Worm (Caenorhabditis elegans) whole organism, L3 larva: ENCODE data around the gene nhr-285.

Experiments
- R02D3.7 ChIP-seq: fragments of 150-350 bp; optimal IDR thresholded peaks from 2 replicates; lab custom pipeline; 2014; ENCODE audit warnings: missing biosample characterization, missing genetic modification characterization
- ZK546.5 ChIP-seq: sonication (generic microtip); optimal IDR thresholded peaks from 2 replicates; lab custom pipeline; 2017; ENCODE audit warnings: missing biosample characterization, missing genetic modification characterization
- aly-2 ChIP-seq: fragments of 150-350 bp; optimal IDR thresholded peaks from 2 replicates; lab custom pipeline; 2014; ENCODE audit warnings: missing biosample characterization, missing genetic modification characterization
- ama-1 ChIP-seq: fragments of 150-350 bp; optimal IDR thresholded peaks from 2 replicates; lab custom pipeline; 2018
- egl-27 ChIP-seq: sonication (generic microtip); optimal IDR thresholded peaks from 4 replicates; lab custom pipeline; 2017; ENCODE audit warnings: missing biosample characterization, missing genetic modification reagents, missing genetic modification characterization
- egl-5 ChIP-seq: fragments of 150-350 bp; optimal IDR thresholded peaks from 2 replicates; lab custom pipeline; 2017; ENCODE audit warnings: missing biosample characterization, missing genetic modification reagents, missing genetic modification characterization, inconsistent platforms
- elt-2 ChIP-seq: sonication (generic microtip); optimal IDR thresholded peaks from 2 replicates; lab custom pipeline; 2016; ENCODE audit warnings: missing genetic modification reagents, mild to moderate bottlenecking, missing genetic modification characterization, missing compliant biosample characterization
- elt-3 ChIP-seq, 3 experiments: fragments of 150-350 bp in 1 of 3; sonication (generic microtip) in 2 of 3; optimal IDR thresholded peaks; 2 replicates in 2 of 3; 4 replicates in 1 of 3; lab custom pipeline; 2014 to 2017; ENCODE audit warnings: missing biosample characterization in 3 of 3, missing genetic modification characterization in 3 of 3
- eor-1 ChIP-seq, 2 experiments: fragments of 150-350 bp; optimal IDR thresholded peaks; 2 replicates each; lab custom pipeline; 2014 to 2018; ENCODE audit warnings: missing biosample characterization in 2 of 2, missing genetic modification characterization in 2 of 2
- fkh-10 ChIP-seq: sonication (generic microtip); optimal IDR thresholded peaks from 2 replicates; lab custom pipeline; 2017; ENCODE audit warnings: missing biosample characterization, missing genetic modification reagents, missing genetic modification characterization
- fkh-2 ChIP-seq: fragments of 150-350 bp; optimal IDR thresholded peaks from 2 replicates; lab custom pipeline; 2014; ENCODE audit warnings: missing biosample characterization, missing genetic modification reagents, missing genetic modification characterization
- jun-1 ChIP-seq: fragments of 150-350 bp; optimal IDR thresholded peaks from 2 replicates; lab custom pipeline; 2014; ENCODE audit warnings: missing biosample characterization, missing genetic modification reagents, missing genetic modification characterization
- lin-15B ChIP-seq: fragments of 150-350 bp; optimal IDR thresholded peaks from 2 replicates; lab custom pipeline; 2014; ENCODE audit warnings: missing biosample characterization, missing genetic modification characterization
- lin-39 ChIP-seq: fragments of 150-350 bp; optimal IDR thresholded peaks from 2 replicates; lab custom pipeline; 2018; ENCODE audit warnings: missing biosample characterization, missing genetic modification reagents, missing genetic modification characterization
- mml-1 ChIP-seq: fragments of 150-350 bp; sonication (generic microtip); optimal IDR thresholded peaks from 3 replicates; lab custom pipeline; 2014; ENCODE audit warnings: missing biosample characterization, missing genetic modification characterization
- nhr-11 ChIP-seq: fragments of 150-350 bp; optimal IDR thresholded peaks from 2 replicates; lab custom pipeline; 2014; ENCODE audit warnings: missing biosample characterization, missing genetic modification characterization
- nhr-237 ChIP-seq: fragments of 150-350 bp; optimal IDR thresholded peaks from 2 replicates; lab custom pipeline; 2014; ENCODE audit warnings: missing biosample characterization, missing genetic modification characterization
- nhr-28 ChIP-seq: fragments of 150-350 bp; optimal IDR thresholded peaks from 2 replicates; lab custom pipeline; 2014; ENCODE audit warnings: missing biosample characterization, missing genetic modification characterization
- nhr-43 ChIP-seq: sonication (generic microtip); optimal IDR thresholded peaks from 2 replicates; lab custom pipeline; 2016; ENCODE audit warnings: mild to moderate bottlenecking, missing genetic modification characterization, missing compliant biosample characterization; ENCODE audit not compliant: poor library complexity, severe bottlenecking
- nhr-76 ChIP-seq: fragments of 150-350 bp; sonication (generic microtip); optimal IDR thresholded peaks from 5 replicates; lab custom pipeline; 2014; ENCODE audit warnings: missing biosample characterization, missing genetic modification characterization
- pha-4 ChIP-seq: fragments of 150-350 bp; optimal IDR thresholded peaks from 2 replicates; lab custom pipeline; 2014; ENCODE audit warnings: missing biosample characterization, missing genetic modification reagents, missing genetic modification characterization
- pqm-1 ChIP-seq: fragments of 150-350 bp; optimal IDR thresholded peaks from 2 replicates; lab custom pipeline; 2017; ENCODE audit warnings: missing biosample characterization, missing genetic modification characterization, inconsistent platforms
- skn-1 ChIP-seq: fragments of 150-350 bp; optimal IDR thresholded peaks from 2 replicates; lab custom pipeline; 2014; ENCODE audit warnings: missing biosample characterization, missing genetic modification characterization
- snpc-4 ChIP-seq: fragments of 150-350 bp; optimal IDR thresholded peaks from 2 replicates; lab custom pipeline; 2014; ENCODE audit warnings: missing biosample characterization, missing genetic modification characterization
- tbx-2 ChIP-seq: sonication (generic microtip); optimal IDR thresholded peaks from 2 replicates; lab custom pipeline; 2016; ENCODE audit warnings: mild to moderate bottlenecking, missing genetic modification characterization, missing compliant biosample characterization
- ztf-4 ChIP-seq: fragments of 150-350 bp; optimal IDR thresholded peaks from 2 replicates; lab custom pipeline; 2014; ENCODE audit warnings: missing biosample characterization, missing genetic modification characterization

nhr-285 gene

ce11 chrV:15733568-15733967, 45.5 kb downstream of the nhr-285 start, which contains the start of gene T23D5.3:
TSS of gene T23D5.3 (minus strand) at chrV:15733668.
- TF ChIP-seq pqm-1 (tag; lab: Kevin White, UChicago): no peak
- TF ChIP-seq fkh-10 (GFP tag; lab: Kevin White, UChicago): no peak
- TF ChIP-seq elt-2 (tag; lab: Kevin White, UChicago): no peak
- no peak for TF ChIP-seq aly-2 (tag; lab: Kevin White, UChicago)
- TF ChIP-seq egl-5 (tag; lab: Kevin White, UChicago): no peak

- TF ChIP-seq jun-1 (no peak), ama-1 (lab: Kevin White, UChicago) (no peak), tbx-2 (no peak), mml-1 (tag; lab: Kevin White, UChicago) (no peak), lin-15B (tag; lab: Kevin White, UChicago) (no peak), lin-39 (tag; lab: Kevin White, UChicago) (no peak), nhr-237 (tag; lab: Kevin White, UChicago) (no peak), R02D3.7 (tag; lab: Kevin White, UChicago) (no peak), ZK546.5 (tag; lab: Kevin White, UChicago) (no peak), elt-2 (tag; lab: Kevin White, UChicago) (no peak), eor-1 (tag; optimal IDR thresholded peaks at IDR 0.05; lab: Kevin White, UChicago) (no peak)
Observed at ce11 chrV:15733020-15733419, 46.0 kb downstream of the nhr-285 start.

ce11 chrV:15732209-15732608, 46.8 kb downstream of the nhr-285 start, which contains the start of gene str-38:
TSS of gene str-38 (minus strand) at chrV:15732309.
- no peak for TF ChIP-seq nhr-76
- no peak for TF ChIP-seq tbx-2
- TF ChIP-seq nhr-28 (tag; lab: Kevin White, UChicago): no peak
- TF ChIP-seq nhr-11 (tag; lab: Kevin White, UChicago): no peak
- no peak for TF ChIP-seq mml-1 (tag; lab: Kevin White, UChicago)
- TF ChIP-seq nhr-43: no peak
- TF ChIP-seq lin-15B (tag; lab: Kevin White, UChicago): no peak
- no peak for TF ChIP-seq R02D3.7 (tag; lab: Kevin White, UChicago)

ce11 chrV:15730459-15730858, 48.6 kb downstream of the nhr-285 start, which contains the start of gene Y6E2A.10:
TSS of gene Y6E2A.10 (minus strand) at chrV:15730559.
- TF ChIP-seq eor-1 (tag; optimal IDR thresholded peaks at IDR 0.05; lab: Kevin White, UChicago) (no peak), lin-15B (tag; lab: Kevin White, UChicago) (no peak), skn-1 (tag; lab: Kevin White, UChicago) (no peak), fkh-2 (tag; lab: Kevin White, UChicago) (no peak), egl-27 (no peak), fkh-10 (GFP tag; lab: Kevin White, UChicago) (no peak), nhr-11 (tag; lab: Kevin White, UChicago) (no peak), pqm-1 (tag; lab: Kevin White, UChicago) (no peak), ama-1 (lab: Kevin White, UChicago) (no peak), ztf-4 (tag; lab: Kevin White, UChicago) (no peak), elt-3 (tag; optimal IDR thresholded peaks at IDR 0.05; lab: Kevin White, UChicago) (no peak), snpc-4 (no peak), egl-5 (tag; lab: Kevin White, UChicago) (no peak), mml-1 (tag; lab: Kevin White, UChicago) (no peak), pha-4 (tag; lab: Kevin White, UChicago) (no peak)
